Worm (Caenorhabditis elegans) whole organism, L2 larva: ENCODE results near the gene lips-17.

Source experiments
- C34F6.9 ChIP-seq: fragments of 150-350 bp; optimal IDR thresholded peaks from 2 replicates; lab custom pipeline; 2014; ENCODE audit warnings: missing biosample characterization, missing genetic modification characterization
- F13H6.1 ChIP-seq: sonication (generic microtip); optimal IDR thresholded peaks from 2 replicates; lab custom pipeline; 2016; ENCODE audit warnings: missing genetic modification characterization, missing compliant biosample characterization
- R02D3.7 ChIP-seq: fragments of 150-350 bp; optimal IDR thresholded peaks from 2 replicates; lab custom pipeline; 2014; ENCODE audit warnings: missing biosample characterization, missing genetic modification characterization
- Y55F3AM.14 ChIP-seq: fragments of 200-800 bp; sonication (Bioruptor generic); optimal IDR thresholded peaks from 2 replicates; lab custom pipeline; 2018; ENCODE audit warnings: mild to moderate bottlenecking, missing genetic modification characterization, missing compliant biosample characterization
- ZK546.5 ChIP-seq: sonication (generic microtip); optimal IDR thresholded peaks from 2 replicates; lab custom pipeline; 2017; ENCODE audit warnings: missing biosample characterization, missing genetic modification characterization
- alr-1 ChIP-seq: fragments of 150-350 bp; optimal IDR thresholded peaks from 2 replicates; lab custom pipeline; 2014; ENCODE audit warnings: missing biosample characterization, missing genetic modification characterization
- aly-2 ChIP-seq: fragments of 150-350 bp; optimal IDR thresholded peaks from 2 replicates; lab custom pipeline; 2014; ENCODE audit warnings: missing biosample characterization, missing genetic modification characterization
- ama-1 ChIP-seq: fragments of 150-350 bp; optimal IDR thresholded peaks from 2 replicates; lab custom pipeline; 2018; ENCODE audit warnings: inconsistent platforms
- blmp-1 ChIP-seq: sonication (generic microtip); optimal IDR thresholded peaks from 2 replicates; lab custom pipeline; 2017; ENCODE audit warnings: missing genetic modification characterization, mild to moderate bottlenecking, missing compliant biosample characterization, antibody characterized with exemption, moderate library complexity; ENCODE audit not compliant: insufficient read depth
- ceh-16 ChIP-seq: fragments of 150-350 bp; optimal IDR thresholded peaks from 2 replicates; lab custom pipeline; 2014; ENCODE audit warnings: missing biosample characterization, missing genetic modification characterization
- ceh-82 ChIP-seq: fragments of 150-350 bp; optimal IDR thresholded peaks from 2 replicates; lab custom pipeline; 2014; ENCODE audit warnings: missing biosample characterization, missing genetic modification characterization
- crh-2 ChIP-seq: sonication (generic microtip); optimal IDR thresholded peaks from 2 replicates; lab custom pipeline; 2017; ENCODE audit warnings: missing biosample characterization, missing genetic modification characterization
- dmd-4 ChIP-seq: sonication (generic microtip); optimal IDR thresholded peaks from 2 replicates; lab custom pipeline; 2017; ENCODE audit warnings: missing biosample characterization, missing genetic modification characterization
- egl-27 ChIP-seq: sonication (generic microtip); optimal IDR thresholded peaks from 3 replicates; lab custom pipeline; 2017; ENCODE audit warnings: missing biosample characterization, missing genetic modification reagents, missing genetic modification characterization
- elt-1 ChIP-seq: fragments of 150-350 bp; optimal IDR thresholded peaks from 2 replicates; lab custom pipeline; 2014; ENCODE audit warnings: missing biosample characterization, missing genetic modification characterization
- elt-3 ChIP-seq: sonication (generic microtip); optimal IDR thresholded peaks from 2 replicates; lab custom pipeline; 2017; ENCODE audit warnings: missing biosample characterization, missing genetic modification characterization
- fos-1 ChIP-seq: fragments of 150-350 bp; optimal IDR thresholded peaks from 2 replicates; lab custom pipeline; 2014; ENCODE audit warnings: missing biosample characterization, missing genetic modification characterization
- gmeb-1 ChIP-seq: fragments of 150-350 bp; optimal IDR thresholded peaks from 2 replicates; lab custom pipeline; 2014; ENCODE audit warnings: missing biosample characterization, missing genetic modification characterization
- lin-11 ChIP-seq: fragments of 150-350 bp; sonication (generic microtip); optimal IDR thresholded peaks from 2 replicates; lab custom pipeline; 2014; ENCODE audit warnings: missing biosample characterization, missing genetic modification characterization, inconsistent platforms, mixed read lengths
- lin-13 ChIP-seq: fragments of 150-350 bp; optimal IDR thresholded peaks from 2 replicates; lab custom pipeline; 2014; ENCODE audit warnings: missing biosample characterization, missing genetic modification reagents, missing genetic modification characterization
- lin-39 ChIP-seq: fragments of 150-350 bp; optimal IDR thresholded peaks from 2 replicates; lab custom pipeline; 2014; ENCODE audit warnings: missing biosample characterization, missing genetic modification reagents, missing genetic modification characterization
- lsy-2 ChIP-seq, 2 experiments: fragments of 150-350 bp in 1 of 2; sonication (generic microtip) in 1 of 2; optimal IDR thresholded peaks; 2 replicates each; lab custom pipeline; 2014 to 2017; ENCODE audit warnings: missing biosample characterization in 2 of 2, missing genetic modification characterization in 2 of 2
- mab-5 ChIP-seq: fragments of 150-350 bp; optimal IDR thresholded peaks from 2 replicates; lab custom pipeline; 2014; ENCODE audit warnings: missing biosample characterization, missing genetic modification characterization
- mbf-1 ChIP-seq: sonication (generic microtip); optimal IDR thresholded peaks from 2 replicates; lab custom pipeline; 2017; ENCODE audit warnings: missing biosample characterization, missing genetic modification characterization
- mdl-1 ChIP-seq, 2 experiments: fragments of 150-350 bp in 1 of 2; sonication (generic microtip) in 1 of 2; optimal IDR thresholded peaks; 2 replicates each; lab custom pipeline; 2017; ENCODE audit warnings: missing biosample characterization in 2 of 2, missing genetic modification characterization in 2 of 2
- nhr-10 ChIP-seq: sonication (generic microtip); optimal IDR thresholded peaks from 2 replicates; lab custom pipeline; 2017; ENCODE audit warnings: missing biosample characterization, missing genetic modification characterization
- nhr-11 ChIP-seq: fragments of 150-350 bp; optimal IDR thresholded peaks from 2 replicates; lab custom pipeline; 2014; ENCODE audit warnings: missing biosample characterization, missing genetic modification characterization
- nhr-12 ChIP-seq: fragments of 150-350 bp; optimal IDR thresholded peaks from 2 replicates; lab custom pipeline; 2014; ENCODE audit warnings: missing biosample characterization, missing genetic modification characterization
- nhr-129 ChIP-seq: fragments of 150-350 bp; optimal IDR thresholded peaks from 2 replicates; lab custom pipeline; 2014; ENCODE audit warnings: missing biosample characterization, missing genetic modification characterization
- nhr-21 ChIP-seq: fragments of 150-350 bp; optimal IDR thresholded peaks from 2 replicates; lab custom pipeline; 2014; ENCODE audit warnings: missing biosample characterization, missing genetic modification characterization
- nhr-23 ChIP-seq: fragments of 150-350 bp; optimal IDR thresholded peaks from 2 replicates; lab custom pipeline; 2014; ENCODE audit warnings: missing biosample characterization, missing genetic modification reagents, missing genetic modification characterization
- nhr-237 ChIP-seq: fragments of 150-350 bp; optimal IDR thresholded peaks from 2 replicates; lab custom pipeline; 2014; ENCODE audit warnings: missing biosample characterization, missing genetic modification characterization
- nhr-25 ChIP-seq: fragments of 150-350 bp; sonication (generic microtip); optimal IDR thresholded peaks from 3 replicates; lab custom pipeline; 2014; ENCODE audit warnings: missing biosample characterization, missing genetic modification characterization
- nhr-6 ChIP-seq: fragments of 150-350 bp; optimal IDR thresholded peaks from 2 replicates; lab custom pipeline; 2014; ENCODE audit warnings: missing biosample characterization, missing genetic modification characterization
- nhr-77 ChIP-seq: fragments of 150-350 bp; optimal IDR thresholded peaks from 2 replicates; lab custom pipeline; 2014; ENCODE audit warnings: missing biosample characterization, missing genetic modification characterization
- peb-1 ChIP-seq: fragments of 150-350 bp; optimal IDR thresholded peaks from 2 replicates; lab custom pipeline; 2014; ENCODE audit warnings: missing biosample characterization, missing genetic modification characterization
- sem-4 ChIP-seq: fragments of 150-350 bp; optimal IDR thresholded peaks from 2 replicates; lab custom pipeline; 2014; ENCODE audit warnings: missing biosample characterization, missing genetic modification reagents, missing genetic modification characterization
- skn-1 ChIP-seq: sonication (generic microtip); optimal IDR thresholded peaks from 2 replicates; lab custom pipeline; 2017; ENCODE audit warnings: missing biosample characterization, missing genetic modification characterization
- sma-3 ChIP-seq: sonication (generic microtip); optimal IDR thresholded peaks from 2 replicates; lab custom pipeline; 2016; ENCODE audit warnings: missing genetic modification reagents, missing genetic modification characterization, missing compliant biosample characterization
- sma-9 ChIP-seq, 2 experiments: fragments of 150-350 bp in 1 of 2; sonication (generic microtip) in 1 of 2; optimal IDR thresholded peaks; 2 replicates each; lab custom pipeline; 2014 to 2016; ENCODE audit warnings: missing genetic modification characterization in 2 of 2, mild to moderate bottlenecking in 1 of 2, missing biosample characterization in 1 of 2, missing compliant biosample characterization in 1 of 2, missing genetic modification reagents in 1 of 2, moderate library complexity in 1 of 2
- snpc-4 ChIP-seq: fragments of 150-350 bp; optimal IDR thresholded peaks from 2 replicates; lab custom pipeline; 2014; ENCODE audit warnings: missing biosample characterization, missing genetic modification characterization
- unc-39 ChIP-seq: fragments of 150-350 bp; optimal IDR thresholded peaks from 2 replicates; lab custom pipeline; 2014; ENCODE audit warnings: missing biosample characterization, missing genetic modification characterization
- unc-55 ChIP-seq: fragments of 150-350 bp; sonication (generic microtip); optimal IDR thresholded peaks from 3 replicates; lab custom pipeline; 2014; ENCODE audit warnings: missing biosample characterization, missing genetic modification reagents, missing genetic modification characterization
- unc-62 ChIP-seq: fragments of 150-350 bp; optimal IDR thresholded peaks from 2 replicates; lab custom pipeline; 2014; ENCODE audit warnings: missing biosample characterization, missing genetic modification reagents, missing genetic modification characterization
- zag-1 ChIP-seq: fragments of 150-350 bp; optimal IDR thresholded peaks from 2 replicates; lab custom pipeline; 2014; ENCODE audit warnings: missing biosample characterization, missing genetic modification characterization
- ztf-1 ChIP-seq: fragments of 200-800 bp; sonication (Bioruptor generic); conservative IDR thresholded peaks from 2 replicates; pipeline ENCODE4 v1.3.6; 2022; ENCODE audit warnings: missing genetic modification characterization, missing compliant biosample characterization
- ztf-11 ChIP-seq: sonication (generic microtip); optimal IDR thresholded peaks from 2 replicates; lab custom pipeline; 2017; ENCODE audit warnings: missing biosample characterization, missing genetic modification characterization
- ztf-4 ChIP-seq: fragments of 150-350 bp; optimal IDR thresholded peaks from 2 replicates; lab custom pipeline; 2014; ENCODE audit warnings: missing biosample characterization, missing genetic modification characterization

lips-17 gene

ce11 chrII:7631171-7631570 lies 23.1 kb downstream of the lips-17 start:
- TF ChIP-seq nhr-6 (no peak), ceh-16 (tag; lab: Kevin White, UChicago) (no peak), elt-1 (tag; lab: Kevin White, UChicago) (no peak), unc-39 (no peak), sem-4 (no peak), alr-1 (tag; lab: Kevin White, UChicago) (no peak), sma-3 (GFP tag; lab: Kevin White, UChicago) (peak; percentile 69), nhr-25 (tag; lab: Kevin White, UChicago) (peak; percentile 78), R02D3.7 (no peak), Y55F3AM.14 (no peak), ZK546.5 (tag; lab: Kevin White, UChicago) (no peak), dmd-4 (tag; lab: Kevin White, UChicago) (no peak), mbf-1 (tag; lab: Kevin White, UChicago) (no peak), ceh-82 (tag; lab: Kevin White, UChicago) (no peak), nhr-237 (no peak), zag-1 (tag; lab: Kevin White, UChicago) (no peak), ama-1 (no peak), C34F6.9 (no peak), fos-1 (tag; lab: Kevin White, UChicago) (peak; percentile 45), lin-39 (tag; lab: Kevin White, UChicago) (no peak), blmp-1 (tag; lab: Kevin White, UChicago) (peak; percentile 77), nhr-12 (tag; lab: Kevin White, UChicago) (no peak), F13H6.1 (peak; percentile 1), mdl-1 (tag; optimal IDR thresholded peaks at IDR 0.05; lab: Kevin White, UChicago) (peak; percentile 3 to 11), ztf-11 (tag; lab: Kevin White, UChicago) (no peak), gmeb-1 (tag; lab: Kevin White, UChicago) (peak; percentile 35), egl-27 (tag; lab: Kevin White, UChicago) (peak; percentile 62), lin-11 (tag; lab: Kevin White, UChicago) (no peak), nhr-129 (tag; lab: Kevin White, UChicago) (no peak), nhr-11 (no peak), nhr-10 (tag; lab: Kevin White, UChicago) (no peak), sma-9 (GFP tag; optimal IDR thresholded peaks at IDR 0.05; lab: Kevin White, UChicago) (peak; percentile 91), sma-9 (tag; optimal IDR thresholded peaks at IDR 0.05; lab: Kevin White, UChicago) (no peak), aly-2 (tag; lab: Kevin White, UChicago) (no peak), snpc-4 (no peak), nhr-23 (tag; lab: Kevin White, UChicago) (no peak), ztf-1 (no peak), ztf-4 (tag; lab: Kevin White, UChicago) (no peak), skn-1 (tag; lab: Kevin White, UChicago) (no peak), mab-5 (no peak), nhr-77 (tag; lab: Kevin White, UChicago) (no peak), elt-3 (no peak), lin-13 (GFP tag; lab: Kevin White, UChicago) (no peak), unc-62 (GFP tag; lab: Kevin White, UChicago) (no peak), lsy-2 (tag; optimal IDR thresholded peaks at IDR 0.05; lab: Kevin White, UChicago) (peak in 1 of 2 experiments; percentile 26), nhr-21 (tag; lab: Kevin White, UChicago) (peak; percentile 87), peb-1 (tag; lab: Kevin White, UChicago) (no peak), unc-55 (GFP tag; lab: Kevin White, UChicago) (no peak), crh-2 (tag; lab: Kevin White, UChicago) (peak; percentile 10)
